Worm (Caenorhabditis elegans): ENCODE data around the gene C40H1.8.

C40H1.8 gene

DNA sequence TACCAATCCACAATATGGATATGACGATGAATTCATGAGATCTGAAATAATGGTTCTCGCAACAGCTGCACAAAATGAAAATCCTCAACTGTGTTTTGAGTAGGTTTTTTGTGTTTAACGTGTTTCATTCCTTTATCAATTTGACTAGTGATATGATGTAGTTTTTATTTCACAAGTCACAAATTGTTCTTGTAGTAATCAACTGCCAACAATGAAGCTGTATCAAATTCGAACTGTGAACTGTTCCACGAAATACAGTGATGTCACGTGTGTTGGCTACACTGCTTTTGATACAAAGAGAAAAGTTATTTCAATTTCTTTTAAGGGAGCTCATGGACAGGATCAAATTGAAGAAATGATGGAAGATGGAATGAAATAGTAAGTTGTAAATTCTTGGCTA, 663 bp downstream of the C40H1.8 start:
- TF ChIP-seq him-1 (tag; optimal IDR thresholded peaks at IDR 0.05): no peak
- TF ChIP-seq dao-5 (tag; optimal IDR thresholded peaks at IDR 0.05): no peak
- no peak for TF ChIP-seq W03F9.2 (tag; optimal IDR thresholded peaks at IDR 0.05)

DNA sequence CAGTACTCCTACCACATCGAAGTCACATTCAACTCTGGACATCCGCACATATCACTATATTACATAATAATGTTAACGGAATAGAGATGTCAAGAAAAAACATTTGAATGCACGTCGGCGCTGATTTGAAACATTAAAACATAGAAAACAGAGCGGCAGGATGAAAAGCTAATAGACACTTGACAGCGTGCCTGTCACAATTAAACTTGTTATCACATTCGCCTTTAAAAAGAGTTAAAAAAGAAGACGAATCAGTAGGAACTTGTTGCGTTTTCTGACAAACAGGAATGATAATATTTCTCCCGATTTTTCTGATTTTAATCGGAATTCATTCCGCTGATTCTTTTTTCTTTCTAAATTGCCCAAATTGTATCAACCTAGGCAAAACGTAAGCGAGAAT, 3.1 kb downstream of the C40H1.8 start:
- TF ChIP-seq him-1 (tag; optimal IDR thresholded peaks at IDR 0.05): no peak
- no peak for TF ChIP-seq dao-5 (tag; optimal IDR thresholded peaks at IDR 0.05)
- no peak for TF ChIP-seq W03F9.2 (tag; optimal IDR thresholded peaks at IDR 0.05)

DNA sequence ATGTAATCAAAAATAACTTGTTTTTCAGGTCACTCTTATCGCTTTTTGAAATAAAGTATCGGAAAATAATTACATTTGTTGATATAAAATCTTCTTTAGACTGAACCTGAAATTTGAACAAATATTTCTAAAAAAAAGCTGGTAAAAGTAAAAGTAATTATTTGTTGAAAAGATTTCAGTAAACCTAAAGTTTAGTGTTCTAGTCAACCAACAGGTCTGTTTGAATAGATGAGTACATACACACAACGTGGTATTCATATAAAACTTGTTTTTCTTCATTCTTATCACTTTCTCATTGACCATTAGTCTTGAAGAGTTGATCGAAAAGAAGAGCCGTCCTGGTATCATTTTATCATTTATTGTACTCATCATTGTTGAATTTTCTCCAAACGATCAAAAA, 5.1 kb downstream of the C40H1.8 start, which contains the start of gene C40H1.9:
TSS of gene C40H1.9 (plus strand) at position 301 of the 400 bp plus-strand sequence.
- TF ChIP-seq W03F9.2 (tag; optimal IDR thresholded peaks at IDR 0.05) (no peak), dao-5 (tag; optimal IDR thresholded peaks at IDR 0.05) (no peak), him-1 (tag; optimal IDR thresholded peaks at IDR 0.05) (no peak)

DNA sequence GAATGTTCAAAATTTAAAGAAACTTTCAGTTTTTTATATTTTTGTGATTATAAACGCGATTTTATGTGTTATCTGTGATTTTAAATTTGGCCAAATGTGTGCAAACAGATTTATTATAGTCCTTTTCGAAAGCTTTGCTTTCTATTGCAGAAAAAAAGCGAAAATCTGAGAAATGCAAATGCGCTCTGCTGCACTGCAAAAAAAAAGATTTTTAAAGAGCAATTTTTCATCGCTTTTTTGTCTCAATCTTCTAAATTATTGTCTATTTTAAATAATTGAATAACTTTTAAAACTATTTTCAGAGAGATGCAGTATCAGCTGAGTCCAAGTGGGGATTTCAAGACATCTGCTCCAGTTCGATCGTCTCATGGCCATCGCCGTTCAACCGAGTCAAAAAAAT, 7.5 kb downstream of the C40H1.8 start, which contains the start of gene cpb-1:
TSS of gene cpb-1 (plus strand) at position 301 of the 400 bp plus-strand sequence.
- TF ChIP-seq W03F9.2 (tag; optimal IDR thresholded peaks at IDR 0.05): no peak
- no peak for TF ChIP-seq dao-5 (tag; optimal IDR thresholded peaks at IDR 0.05)
- no peak for TF ChIP-seq him-1 (tag; optimal IDR thresholded peaks at IDR 0.05)

DNA sequence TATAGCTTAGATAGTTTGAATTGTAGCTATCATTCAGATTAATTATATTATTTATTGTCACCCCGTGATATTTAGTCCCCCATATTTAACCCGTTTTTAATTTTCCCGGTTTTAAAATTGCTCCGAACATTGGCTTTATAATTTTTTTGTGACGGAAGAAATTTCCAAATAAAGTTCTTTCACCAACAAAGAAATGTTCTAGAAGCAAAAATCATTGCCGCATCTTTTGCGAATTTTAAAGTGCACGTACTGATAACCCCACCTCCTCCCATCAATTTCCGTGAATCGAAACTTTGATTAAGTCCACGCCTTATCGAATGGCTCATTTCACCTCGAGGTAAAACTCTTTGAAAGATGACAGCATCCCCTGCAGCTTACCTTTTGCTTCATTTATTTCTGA, 10.2 kb downstream of the C40H1.8 start, which contains the start of gene C40H1.7:
TSS of gene C40H1.7 (plus strand) at position 301 of the 400 bp plus-strand sequence.
- TF ChIP-seq him-1 (tag; optimal IDR thresholded peaks at IDR 0.05) (no peak), dao-5 (tag; optimal IDR thresholded peaks at IDR 0.05) (no peak), W03F9.2 (tag; optimal IDR thresholded peaks at IDR 0.05) (no peak)

DNA sequence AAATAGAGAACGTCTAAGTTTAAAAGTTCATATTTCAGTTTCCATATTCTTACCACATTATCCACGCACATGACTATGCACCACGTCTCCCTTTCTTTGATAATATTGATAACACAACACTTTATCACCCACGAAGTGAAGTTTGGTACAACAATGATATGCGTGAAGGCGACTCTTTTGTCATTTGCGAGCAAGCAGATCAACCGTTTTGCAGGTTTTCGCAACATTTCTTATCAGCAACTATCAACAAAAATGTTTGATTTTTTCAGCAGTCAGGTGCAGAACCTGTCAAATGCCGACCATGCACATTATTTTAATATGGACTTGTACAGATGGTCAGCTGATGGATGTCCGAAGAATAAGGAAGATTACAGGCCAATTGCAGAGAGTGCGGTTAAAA, 12.0 kb downstream of the C40H1.8 start:
- TF ChIP-seq W03F9.2 (tag; optimal IDR thresholded peaks at IDR 0.05) (no peak), him-1 (tag; optimal IDR thresholded peaks at IDR 0.05) (no peak), dao-5 (tag; optimal IDR thresholded peaks at IDR 0.05) (no peak)

DNA sequence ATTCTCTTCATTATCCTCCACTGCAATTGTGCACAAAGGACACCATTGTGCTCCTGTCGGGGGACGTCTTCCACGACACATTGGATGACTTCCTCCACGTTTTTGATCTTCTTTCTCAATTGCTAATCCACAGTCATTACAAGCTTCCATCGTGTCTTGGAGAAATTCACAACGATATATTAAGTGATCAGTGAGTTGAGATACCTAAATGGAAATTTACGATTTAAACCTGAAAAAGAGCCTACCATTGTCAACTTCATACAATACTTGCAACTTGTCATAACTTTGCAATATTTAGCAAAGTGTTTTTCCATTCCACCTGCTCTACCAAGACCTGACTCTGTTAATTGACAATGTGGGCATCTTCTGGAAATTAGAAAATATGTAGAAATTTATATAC, 13.4 kb downstream of the C40H1.8 start:
- TF ChIP-seq W03F9.2 (tag; optimal IDR thresholded peaks at IDR 0.05) (no peak), dao-5 (tag; optimal IDR thresholded peaks at IDR 0.05) (no peak), him-1 (tag; optimal IDR thresholded peaks at IDR 0.05) (no peak)

DNA sequence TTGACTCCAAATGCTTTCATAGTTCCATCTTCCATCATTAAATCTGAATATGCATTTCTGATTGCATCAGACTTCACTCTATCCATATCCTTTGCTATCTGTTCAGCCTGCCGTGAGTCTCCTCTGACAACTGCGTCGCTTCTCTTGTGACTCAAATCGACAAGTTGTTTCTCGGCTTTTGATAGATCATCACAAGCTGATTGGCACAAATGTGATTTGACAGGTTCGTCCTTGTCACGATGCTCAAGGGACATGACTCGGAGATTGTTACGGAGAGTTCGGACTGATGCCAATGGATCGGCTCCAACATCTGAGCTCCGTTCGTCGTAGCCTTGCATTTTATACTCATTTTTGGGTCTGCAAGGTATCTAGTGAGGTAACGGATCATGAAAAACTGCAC, 14.2 kb downstream of the C40H1.8 start:
- no peak for TF ChIP-seq him-1 (tag; optimal IDR thresholded peaks at IDR 0.05)
- TF ChIP-seq W03F9.2 (tag; optimal IDR thresholded peaks at IDR 0.05): no peak
- no peak for TF ChIP-seq dao-5 (tag; optimal IDR thresholded peaks at IDR 0.05)

DNA sequence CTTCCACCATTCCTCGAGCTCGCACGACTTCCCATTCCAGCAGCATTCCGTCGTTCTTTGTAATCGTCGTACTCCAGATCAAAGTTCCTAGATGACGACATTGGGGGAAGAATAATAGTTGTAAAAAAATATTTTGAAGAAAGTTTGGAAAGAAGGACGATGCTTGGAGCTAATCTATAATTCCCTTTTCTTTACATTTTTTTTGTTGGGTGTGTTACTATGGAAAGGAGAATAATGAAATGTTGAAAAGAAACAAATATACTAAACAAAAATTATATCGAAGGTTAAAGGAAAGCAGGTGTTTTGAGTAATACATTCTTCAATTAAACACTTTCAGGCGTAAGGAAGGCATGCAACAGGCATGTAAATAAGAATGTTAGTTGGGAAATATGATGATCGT, 14.7 kb downstream of the C40H1.8 start, which contains the start of gene C40H1.3:
TSS of gene C40H1.3 (minus strand) at position 101 of the 400 bp plus-strand sequence.
- TF ChIP-seq W03F9.2 (tag; optimal IDR thresholded peaks at IDR 0.05) (no peak), him-1 (tag; optimal IDR thresholded peaks at IDR 0.05) (no peak), dao-5 (tag; optimal IDR thresholded peaks at IDR 0.05) (no peak)

DNA sequence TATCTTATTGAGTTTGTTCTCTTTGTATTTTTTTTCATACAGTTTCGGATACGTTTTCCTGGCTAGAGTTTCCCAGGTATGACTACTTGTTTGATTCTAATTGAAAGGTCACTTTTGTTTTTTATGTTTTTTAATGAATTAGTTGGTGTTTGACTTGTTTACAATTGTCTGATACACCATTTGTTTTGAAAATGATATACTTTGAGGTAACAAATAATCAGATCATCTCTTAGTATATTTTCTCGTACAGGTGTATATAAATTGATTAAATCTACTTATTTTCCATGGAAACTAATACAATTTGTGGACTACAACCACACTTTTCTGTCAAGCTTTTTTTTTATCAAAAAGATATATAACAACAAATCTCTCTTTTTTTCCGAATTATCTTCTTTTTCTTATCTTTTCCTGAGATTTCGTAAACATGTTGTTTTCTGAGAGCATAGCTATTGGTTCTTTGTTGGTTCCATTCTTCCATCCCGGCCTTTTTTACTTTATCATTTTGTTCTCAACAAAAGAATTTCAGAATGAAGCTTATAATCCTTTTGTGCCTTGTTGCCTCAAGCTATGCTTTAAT, 15.4 kb downstream of the C40H1.8 start, which contains the start of gene ttr-5:
TSS of gene ttr-5 (plus strand) at position 527 of the 577 bp plus-strand sequence.
- TF ChIP-seq W03F9.2 (tag; optimal IDR thresholded peaks at IDR 0.05) (no peak), dao-5 (tag; optimal IDR thresholded peaks at IDR 0.05) (no peak), him-1 (tag; optimal IDR thresholded peaks at IDR 0.05) (no peak)

DNA sequence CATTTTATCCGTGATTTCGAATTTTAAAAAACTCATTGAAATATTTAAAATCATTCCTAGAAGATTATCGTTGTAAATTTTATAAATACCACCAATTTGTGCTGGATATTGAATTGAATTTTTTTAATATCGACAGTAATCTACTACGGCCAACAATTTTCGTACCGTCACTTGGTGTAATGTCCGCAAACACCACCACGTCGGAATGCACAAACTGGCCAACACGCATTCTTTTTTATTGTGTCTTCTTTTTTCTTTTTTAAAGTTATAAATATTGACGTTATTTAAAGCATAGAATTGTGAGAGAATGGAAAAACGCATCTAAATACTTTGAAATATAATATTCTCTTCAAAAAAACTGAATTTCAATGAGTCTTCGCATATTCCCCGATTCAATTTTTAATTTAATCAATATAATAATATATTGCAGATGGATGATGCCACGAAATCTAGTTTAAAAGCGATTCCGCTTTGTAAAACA, 16.6 kb downstream of the C40H1.8 start, which contains the start of gene ufc-1:
TSS of gene ufc-1 (plus strand) at position 431 of the 481 bp plus-strand sequence.
- TF ChIP-seq W03F9.2 (tag; optimal IDR thresholded peaks at IDR 0.05): peak; percentile 22
- TF ChIP-seq dao-5 (tag; optimal IDR thresholded peaks at IDR 0.05): no peak

DNA sequence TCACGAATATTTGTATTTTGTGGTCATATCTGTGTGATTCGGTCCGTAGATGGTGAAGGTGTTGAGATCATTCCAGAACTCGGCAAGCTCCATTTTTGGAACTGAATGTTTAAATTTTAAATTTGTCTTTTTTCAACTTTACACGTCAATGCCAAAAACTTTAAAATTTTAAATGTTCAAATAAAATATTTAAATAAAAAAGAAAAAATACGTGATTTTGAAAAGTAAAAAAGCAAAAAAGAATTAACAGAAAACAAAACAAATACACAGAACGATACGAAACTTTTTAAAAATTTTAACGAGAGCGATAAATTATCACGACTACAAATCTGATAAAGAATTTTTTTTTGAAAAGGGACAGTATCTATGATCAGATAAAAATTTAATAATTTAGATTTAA, 19.7 kb downstream of the C40H1.8 start, which contains the start of gene elo-4:
TSS of gene elo-4 (minus strand) at position 101 of the 400 bp plus-strand sequence.
- TF ChIP-seq him-1 (tag; optimal IDR thresholded peaks at IDR 0.05) (no peak), dao-5 (tag; optimal IDR thresholded peaks at IDR 0.05) (no peak), W03F9.2 (tag; optimal IDR thresholded peaks at IDR 0.05) (no peak)

DNA sequence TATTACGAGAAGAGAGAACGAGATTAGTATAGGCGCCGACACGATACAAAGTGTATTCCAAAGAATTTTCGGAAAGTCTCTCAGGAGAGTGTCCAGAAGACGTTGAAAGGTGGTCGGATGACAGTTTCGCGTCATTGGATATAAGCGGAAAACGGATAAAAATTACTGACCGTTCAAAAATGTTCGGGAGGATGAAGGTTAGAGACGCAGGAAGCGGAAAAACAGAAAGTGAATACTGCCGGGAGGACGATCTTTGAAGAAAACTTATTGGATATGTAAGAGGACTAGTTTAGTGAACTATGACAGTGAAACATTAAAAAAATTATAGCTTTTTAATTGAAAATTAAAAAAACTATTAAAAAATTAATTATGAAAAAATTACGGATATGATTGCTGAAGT, 20.6 kb downstream of the C40H1.8 start:
- TF ChIP-seq dao-5 (tag; optimal IDR thresholded peaks at IDR 0.05): no peak
- no peak for TF ChIP-seq W03F9.2 (tag; optimal IDR thresholded peaks at IDR 0.05)
- TF ChIP-seq him-1 (tag; optimal IDR thresholded peaks at IDR 0.05): no peak

DNA sequence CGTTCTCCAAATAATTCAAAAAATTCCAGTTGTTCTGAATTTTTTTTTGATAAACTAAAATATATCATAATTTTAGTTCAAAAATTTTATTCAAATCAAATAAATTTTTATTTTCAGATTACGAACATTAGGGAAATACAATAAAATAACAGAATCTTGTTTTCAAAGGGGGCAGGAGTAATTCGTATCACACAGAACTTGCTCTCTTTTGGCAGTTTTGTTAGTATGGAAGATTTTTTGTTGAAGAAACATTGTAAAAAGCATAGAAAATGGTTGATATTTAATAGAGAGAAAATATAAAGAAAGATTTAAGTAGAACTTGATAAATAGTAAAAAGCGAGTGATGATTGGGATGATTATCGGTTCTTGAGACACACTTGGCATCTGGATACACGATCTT, 22.3 kb downstream of the C40H1.8 start:
- TF ChIP-seq W03F9.2 (tag; optimal IDR thresholded peaks at IDR 0.05) (no peak), him-1 (tag; optimal IDR thresholded peaks at IDR 0.05) (no peak)

DNA sequence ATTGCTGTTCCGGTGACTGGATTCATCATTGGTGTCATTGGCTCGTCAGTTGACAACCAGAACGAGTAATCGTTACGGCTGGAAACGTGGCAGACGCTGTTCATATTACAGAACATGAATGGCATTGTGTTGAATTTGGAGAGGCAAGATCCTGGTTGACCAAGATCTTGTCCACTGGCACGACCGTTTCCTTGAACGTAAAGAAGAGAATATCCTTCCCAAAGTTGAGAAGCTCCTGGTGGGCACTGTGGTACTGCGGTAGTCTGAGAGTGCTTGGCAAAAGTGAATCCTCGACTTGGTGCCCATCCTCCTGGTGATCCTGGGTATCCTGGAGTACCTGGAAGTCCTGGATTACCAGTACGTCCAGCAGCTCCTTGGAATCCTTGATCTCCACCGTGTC, 23.5 kb downstream of the C40H1.8 start:
- TF ChIP-seq W03F9.2 (tag; optimal IDR thresholded peaks at IDR 0.05) (no peak), him-1 (tag; optimal IDR thresholded peaks at IDR 0.05) (no peak), dao-5 (tag; optimal IDR thresholded peaks at IDR 0.05) (no peak)

Data from whole organism, L4/young adult.